Worm (Caenorhabditis elegans) whole organism, L1 larva: ENCODE measurements around the gene rbc-1.

ENCODE experiments used
- C04F5.9 ChIP-seq: sonication (generic microtip); optimal IDR thresholded peaks from 2 replicates; lab custom pipeline; 2016; ENCODE audit warnings: missing genetic modification characterization, missing compliant biosample characterization
- C16A3.4 ChIP-seq: fragments of 150-350 bp; optimal IDR thresholded peaks from 2 replicates; lab custom pipeline; 2014; ENCODE audit warnings: missing biosample characterization, missing genetic modification characterization
- F16B12.6 ChIP-seq: fragments of 150-350 bp; optimal IDR thresholded peaks from 2 replicates; lab custom pipeline; 2014; ENCODE audit warnings: missing biosample characterization, missing genetic modification characterization
- Y116A8C.19 ChIP-seq: sonication (generic microtip); optimal IDR thresholded peaks from 2 replicates; lab custom pipeline; 2016; ENCODE audit warnings: missing compliant biosample characterization, missing genetic modification characterization, borderline replicate concordance
- aha-1 ChIP-seq: fragments of 150-350 bp; optimal IDR thresholded peaks from 2 replicates; lab custom pipeline; 2014; ENCODE audit warnings: missing biosample characterization, missing genetic modification characterization
- alr-1 ChIP-seq: fragments of 200-800 bp; sonication (Bioruptor generic); optimal IDR thresholded peaks from 2 replicates; lab custom pipeline; 2018; ENCODE audit warnings: borderline replicate concordance, mild to moderate bottlenecking, missing genetic modification characterization, missing compliant biosample characterization
- ceh-63 ChIP-seq: fragments of 200-800 bp; sonication (Bioruptor generic); optimal IDR thresholded peaks from 2 replicates; lab custom pipeline; 2018; ENCODE audit warnings: mild to moderate bottlenecking, missing genetic modification characterization, missing compliant biosample characterization
- ceh-82 ChIP-seq, 3 experiments: fragments of 150-350 bp in 1 of 3; sonication (generic microtip) in 2 of 3; optimal IDR thresholded peaks; 2 replicates each; lab custom pipeline; 2014 to 2017; ENCODE audit warnings: missing biosample characterization in 3 of 3, missing genetic modification characterization in 3 of 3
- ceh-88 ChIP-seq: fragments of 200-800 bp; sonication (Bioruptor generic); IDR thresholded peaks from 2 replicates; pipeline ENCODE4 v1.3.6; 2022; ENCODE audit warnings: missing genetic modification characterization, missing compliant biosample characterization
- efl-1 ChIP-seq, 4 experiments: fragments of 150-350 bp; optimal IDR thresholded peaks in 3 of 4; peaks in 1 of 4; 1 replicate in 1 of 4; 2 replicates in 3 of 4; lab custom pipeline; 2014; ENCODE audit warnings: missing biosample characterization in 2 of 4, missing genetic modification characterization in 2 of 4, missing genetic modification reagents in 2 of 4
- elt-3 ChIP-seq, 6 experiments: fragments of 150-350 bp in 1 of 6; sonication (generic microtip); optimal IDR thresholded peaks; 2 replicates each; lab custom pipeline; 2017 to 2018; ENCODE audit warnings: missing biosample characterization in 6 of 6, missing genetic modification characterization in 6 of 6, inconsistent platforms in 1 of 6
- ets-5 ChIP-seq: fragments of 200-800 bp; sonication (Bioruptor generic); IDR thresholded peaks from 2 replicates; pipeline ENCODE4 v1.3.6; 2022; ENCODE audit warnings: missing genetic modification characterization, missing compliant biosample characterization
- fkh-10 ChIP-seq: sonication (generic microtip); optimal IDR thresholded peaks from 2 replicates; lab custom pipeline; 2017; ENCODE audit warnings: missing biosample characterization, missing genetic modification reagents, missing genetic modification characterization
- fkh-4 ChIP-seq: sonication (generic microtip); optimal IDR thresholded peaks from 2 replicates; lab custom pipeline; 2016; ENCODE audit warnings: missing compliant biosample characterization, missing genetic modification characterization, borderline replicate concordance
- grh-1 ChIP-seq: fragments of 200-800 bp; sonication (Bioruptor generic); IDR thresholded peaks from 2 replicates; pipeline ENCODE4 v1.3.6; 2022; ENCODE audit warnings: missing genetic modification reagents, missing genetic modification characterization, missing compliant biosample characterization
- hlh-17 ChIP-seq: fragments of 200-800 bp; sonication (Bioruptor generic); optimal IDR thresholded peaks from 2 replicates; lab custom pipeline; 2018; ENCODE audit warnings: missing genetic modification characterization, mild to moderate bottlenecking, missing compliant biosample characterization, moderate library complexity, borderline replicate concordance
- hlh-4 ChIP-seq: sonication (generic microtip); optimal IDR thresholded peaks from 2 replicates; lab custom pipeline; 2016; ENCODE audit warnings: mild to moderate bottlenecking, missing genetic modification characterization, missing compliant biosample characterization
- hpl-2 ChIP-seq: fragments of 150-350 bp; optimal IDR thresholded peaks from 2 replicates; lab custom pipeline; 2014; ENCODE audit warnings: missing biosample characterization, missing genetic modification reagents, missing genetic modification characterization
- irx-1 ChIP-seq: sonication (generic microtip); optimal IDR thresholded peaks from 2 replicates; lab custom pipeline; 2016; ENCODE audit warnings: missing genetic modification characterization, missing compliant biosample characterization
- jun-1 ChIP-seq: fragments of 150-350 bp; optimal IDR thresholded peaks from 2 replicates; lab custom pipeline; 2014; ENCODE audit warnings: missing biosample characterization, missing genetic modification reagents, missing genetic modification characterization
- lin-14 ChIP-seq: fragments of 200-800 bp; sonication (Bioruptor generic); optimal IDR thresholded peaks from 2 replicates; lab custom pipeline; 2018; ENCODE audit warnings: mild to moderate bottlenecking, missing genetic modification characterization, moderate library complexity, missing compliant biosample characterization
- lin-39 ChIP-seq: fragments of 150-350 bp; optimal IDR thresholded peaks from 2 replicates; lab custom pipeline; 2014; ENCODE audit warnings: missing biosample characterization, missing genetic modification reagents, missing genetic modification characterization
- lir-3 ChIP-seq: sonication (generic microtip); optimal IDR thresholded peaks from 2 replicates; lab custom pipeline; 2016; ENCODE audit warnings: mild to moderate bottlenecking, missing genetic modification characterization, moderate library complexity, missing compliant biosample characterization; ENCODE audit not compliant: poor library complexity
- lsy-2 ChIP-seq, 2 experiments: fragments of 150-350 bp; optimal IDR thresholded peaks; 2 replicates each; lab custom pipeline; 2014; ENCODE audit warnings: missing biosample characterization in 2 of 2, missing genetic modification characterization in 2 of 2
- mef-2 ChIP-seq: fragments of 150-350 bp; optimal IDR thresholded peaks from 2 replicates; lab custom pipeline; 2014; ENCODE audit warnings: missing biosample characterization, missing genetic modification characterization
- mep-1 ChIP-seq: fragments of 150-350 bp; optimal IDR thresholded peaks from 2 replicates; lab custom pipeline; 2014; ENCODE audit warnings: missing biosample characterization, missing genetic modification characterization
- nhr-11 ChIP-seq: fragments of 150-350 bp; optimal IDR thresholded peaks from 2 replicates; lab custom pipeline; 2014; ENCODE audit warnings: missing biosample characterization, missing genetic modification characterization
- nhr-12 ChIP-seq: sonication (generic microtip); optimal IDR thresholded peaks from 2 replicates; lab custom pipeline; 2017; ENCODE audit warnings: missing biosample characterization, missing genetic modification characterization
- nhr-237 ChIP-seq: fragments of 150-350 bp; optimal IDR thresholded peaks from 2 replicates; lab custom pipeline; 2014; ENCODE audit warnings: missing biosample characterization, missing genetic modification characterization
- nhr-28 ChIP-seq: fragments of 150-350 bp; optimal IDR thresholded peaks from 2 replicates; lab custom pipeline; 2014; ENCODE audit warnings: missing biosample characterization, missing genetic modification characterization
- nhr-77 ChIP-seq: fragments of 150-350 bp; optimal IDR thresholded peaks from 2 replicates; lab custom pipeline; 2014; ENCODE audit warnings: missing biosample characterization, missing genetic modification characterization
- nhr-85 ChIP-seq: sonication (generic microtip); peaks from one replicate; lab custom pipeline; 2016; ENCODE audit warnings: missing genetic modification characterization, inconsistent platforms, missing compliant biosample characterization
- nhr-90 ChIP-seq: sonication (generic microtip); optimal IDR thresholded peaks from 2 replicates; lab custom pipeline; 2016; ENCODE audit warnings: mild to moderate bottlenecking, missing genetic modification characterization, missing compliant biosample characterization; ENCODE audit not compliant: poor library complexity
- rnt-1 ChIP-seq: sonication (generic microtip); optimal IDR thresholded peaks from 2 replicates; lab custom pipeline; 2016; ENCODE audit warnings: mild to moderate bottlenecking, missing genetic modification characterization, moderate library complexity, missing compliant biosample characterization
- snpc-4 ChIP-seq: fragments of 150-350 bp; optimal IDR thresholded peaks from 2 replicates; lab custom pipeline; 2014; ENCODE audit warnings: missing biosample characterization, missing genetic modification characterization
- snu-23 ChIP-seq: sonication (generic microtip); optimal IDR thresholded peaks from 2 replicates; lab custom pipeline; 2016; ENCODE audit warnings: missing genetic modification characterization, missing compliant biosample characterization
- sox-4 ChIP-seq: sonication (generic microtip); optimal IDR thresholded peaks from 2 replicates; lab custom pipeline; 2016; ENCODE audit warnings: missing genetic modification characterization, missing compliant biosample characterization
- sptf-1 ChIP-seq: fragments of 150-350 bp; optimal IDR thresholded peaks from 2 replicates; lab custom pipeline; 2014; ENCODE audit warnings: missing biosample characterization, missing genetic modification characterization
- swsn-7 ChIP-seq: sonication (generic microtip); optimal IDR thresholded peaks from 2 replicates; lab custom pipeline; 2016; ENCODE audit warnings: missing genetic modification characterization, missing compliant biosample characterization
- tbx-2 ChIP-seq: sonication (generic microtip); optimal IDR thresholded peaks from 2 replicates; lab custom pipeline; 2016; ENCODE audit warnings: missing genetic modification characterization, missing compliant biosample characterization
- unc-130 ChIP-seq: fragments of 150-350 bp; optimal IDR thresholded peaks from 2 replicates; lab custom pipeline; 2017; ENCODE audit warnings: missing biosample characterization, missing genetic modification characterization, inconsistent platforms
- unc-86 ChIP-seq: sonication (generic microtip); optimal IDR thresholded peaks from 2 replicates; lab custom pipeline; 2016; ENCODE audit warnings: missing genetic modification characterization, missing compliant biosample characterization
- vab-15 ChIP-seq: sonication (generic microtip); optimal IDR thresholded peaks from 2 replicates; lab custom pipeline; 2017; ENCODE audit warnings: missing genotype, mild to moderate bottlenecking, missing genetic modification characterization, missing compliant biosample characterization
- zag-1 ChIP-seq: fragments of 150-350 bp; optimal IDR thresholded peaks from 2 replicates; lab custom pipeline; 2014; ENCODE audit warnings: missing biosample characterization, missing genetic modification characterization

rbc-1 gene

DNA sequence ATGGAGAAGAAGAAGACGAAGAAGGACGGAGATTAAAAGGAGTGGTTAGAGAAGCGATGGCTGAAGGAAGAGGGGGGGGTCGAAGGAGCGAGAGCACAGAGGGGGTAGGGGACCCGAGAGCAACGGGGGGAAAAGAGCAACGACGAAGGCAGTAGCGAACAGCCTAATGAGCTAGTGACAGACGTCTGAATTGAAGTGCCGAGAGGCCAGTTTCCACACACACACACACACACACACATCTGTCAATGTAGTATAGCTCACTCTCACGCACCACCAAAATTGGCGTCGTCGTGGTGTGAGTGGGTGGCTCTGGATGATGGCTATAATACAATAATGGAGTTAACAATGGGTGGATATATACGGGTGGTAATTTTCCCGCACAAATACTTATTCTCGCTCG is 25.5 kb downstream of the rbc-1 start (continued):
- TF ChIP-seq alr-1, result no peak
- no peak for TF ChIP-seq swsn-7 (tag; lab: Kevin White, UChicago)
- TF ChIP-seq elt-3 (tag; optimal IDR thresholded peaks at IDR 0.05; lab: Kevin White, UChicago), result no peak
- no peak for TF ChIP-seq ets-5 (GFP tag; lab: Robert Waterston, UW)
- no peak for TF ChIP-seq rnt-1 (tag; lab: Kevin White, UChicago)
- no peak for TF ChIP-seq lir-3 (tag; lab: Kevin White, UChicago)
- no peak for TF ChIP-seq unc-130 (tag; lab: Kevin White, UChicago)
- peak; percentile 40 for TF ChIP-seq fkh-10 (GFP tag; lab: Kevin White, UChicago)
- no peak for TF ChIP-seq ceh-88 (GFP tag; lab: Robert Waterston, UW)
- peak; percentile 86 for TF ChIP-seq lin-14 (GFP tag; lab: Kevin White, UChicago)
- TF ChIP-seq efl-1 (optimal IDR thresholded peaks at IDR 0.05; lab: Kevin White, UChicago), result no peak
- no peak for TF ChIP-seq efl-1 (GFP tag; optimal IDR thresholded peaks at IDR 0.05 in 1 of 2; lab: Kevin White, UChicago)
- TF ChIP-seq mef-2 (tag; lab: Kevin White, UChicago), result no peak
- TF ChIP-seq nhr-77, result no peak
- TF ChIP-seq nhr-28, result no peak
- TF ChIP-seq sox-4 (tag; lab: Kevin White, UChicago), result no peak
- no peak for TF ChIP-seq irx-1 (tag; lab: Kevin White, UChicago)
- TF ChIP-seq grh-1 (GFP tag; lab: Robert Waterston, UW), result no peak
- no peak for TF ChIP-seq jun-1 (tag; lab: Kevin White, UChicago)
- TF ChIP-seq lsy-2 (tag; optimal IDR thresholded peaks at IDR 0.05; lab: Kevin White, UChicago), result peak in 1 of 2 experiments; percentile 34
- no peak for TF ChIP-seq mep-1 (tag; lab: Kevin White, UChicago)
- TF ChIP-seq Y116A8C.19 (tag; lab: Kevin White, UChicago), result no peak
- no peak for TF ChIP-seq F16B12.6
- no peak for TF ChIP-seq nhr-12 (tag; lab: Kevin White, UChicago)
- TF ChIP-seq tbx-2 (tag; lab: Kevin White, UChicago), result no peak
- TF ChIP-seq nhr-90, result no peak
- no peak for TF ChIP-seq hlh-17 (GFP tag; lab: Kevin White, UChicago)
- no peak for TF ChIP-seq zag-1 (tag; lab: Kevin White, UChicago)
- TF ChIP-seq nhr-237 (tag; lab: Kevin White, UChicago), result no peak
- no peak for TF ChIP-seq fkh-4 (tag; lab: Kevin White, UChicago)
- no peak for TF ChIP-seq nhr-85 (tag; lab: Kevin White, UChicago)
- TF ChIP-seq nhr-11 (tag; lab: Kevin White, UChicago), result no peak
- no peak for TF ChIP-seq snu-23
- no peak for TF ChIP-seq unc-86 (tag; lab: Kevin White, UChicago)
- no peak for TF ChIP-seq hpl-2
- TF ChIP-seq vab-15 (tag; lab: Kevin White, UChicago), result no peak
- no peak for TF ChIP-seq aha-1 (tag; lab: Kevin White, UChicago)
- peak in 2 of 3 experiments; percentile 55 to 60 for TF ChIP-seq ceh-82 (tag; optimal IDR thresholded peaks at IDR 0.05; lab: Kevin White, UChicago)
- no peak for TF ChIP-seq ceh-63 (GFP tag; lab: Kevin White, UChicago)
- TF ChIP-seq C04F5.9 (tag; lab: Kevin White, UChicago), result no peak
- no peak for TF ChIP-seq sptf-1 (tag; lab: Kevin White, UChicago)

DNA sequence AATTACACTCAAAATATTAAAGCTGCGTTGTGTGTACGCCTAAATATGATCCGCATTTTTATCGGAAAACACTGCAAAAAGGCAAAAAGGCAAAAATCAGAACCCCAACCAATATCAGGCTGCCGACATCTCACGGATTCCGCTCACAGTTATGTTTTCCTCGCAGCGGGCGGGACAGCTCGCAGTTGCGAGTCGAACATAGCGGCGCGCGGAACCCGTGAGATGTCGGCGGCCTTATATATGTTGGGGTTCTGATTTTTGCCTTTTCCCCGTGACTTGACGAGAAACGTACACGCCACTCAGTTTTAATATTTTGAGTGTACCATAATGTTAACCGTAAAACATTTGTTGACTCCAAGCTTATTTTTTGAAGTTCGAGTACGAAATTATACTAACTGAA is 26.3 kb downstream of the rbc-1 start:
- no peak for TF ChIP-seq hlh-4 (tag; lab: Kevin White, UChicago)
- peak; percentile 95 for TF ChIP-seq snpc-4
- TF ChIP-seq C16A3.4, result no peak
- TF ChIP-seq lsy-2 (tag; optimal IDR thresholded peaks at IDR 0.05; lab: Kevin White, UChicago), result no peak
- TF ChIP-seq lir-3 (tag; lab: Kevin White, UChicago), result no peak
- no peak for TF ChIP-seq lin-39 (tag; lab: Kevin White, UChicago)
